Worm (Caenorhabditis elegans) whole organism, young adult: ENCODE results near the gene Y43F8B.3.

Source experiments
- F23B12.7 ChIP-seq: sonication (generic microtip); optimal IDR thresholded peaks from 2 replicates; lab custom pipeline; 2017; ENCODE audit warnings: missing genetic modification characterization, mild to moderate bottlenecking, missing compliant biosample characterization, antibody characterized with exemption, moderate library complexity; ENCODE audit not compliant: insufficient read depth
- fkh-3 ChIP-seq: sonication (generic microtip); optimal IDR thresholded peaks from 2 replicates; lab custom pipeline; 2016; ENCODE audit warnings: mild to moderate bottlenecking, missing genetic modification characterization, missing compliant biosample characterization
- hlh-26 ChIP-seq: fragments of 200-800 bp; sonication (Bioruptor generic); conservative IDR thresholded peaks from 2 replicates; pipeline ENCODE4 v1.3.6; 2022; ENCODE audit warnings: missing genetic modification reagents, missing genetic modification characterization, missing compliant biosample characterization
- rec-8 ChIP-seq, 2 experiments: sonication (generic microtip); optimal IDR thresholded peaks; 2 replicates each; lab custom pipeline; 2016; ENCODE audit warnings: mild to moderate bottlenecking in 2 of 2, missing genetic modification characterization in 2 of 2, missing genetic modification reagents in 2 of 2, missing genotype in 2 of 2, missing biosample characterization in 1 of 2, missing compliant biosample characterization in 1 of 2, moderate library complexity in 1 of 2
- tbx-9 ChIP-seq: sonication (generic microtip); optimal IDR thresholded peaks from 2 replicates; lab custom pipeline; 2016; ENCODE audit warnings: borderline replicate concordance, missing genetic modification characterization, inconsistent platforms, missing compliant biosample characterization
- unc-130 ChIP-seq: sonication (generic microtip); optimal IDR thresholded peaks from 2 replicates; lab custom pipeline; 2016; ENCODE audit warnings: missing genetic modification reagents, missing genetic modification characterization, missing compliant biosample characterization

DNA sequence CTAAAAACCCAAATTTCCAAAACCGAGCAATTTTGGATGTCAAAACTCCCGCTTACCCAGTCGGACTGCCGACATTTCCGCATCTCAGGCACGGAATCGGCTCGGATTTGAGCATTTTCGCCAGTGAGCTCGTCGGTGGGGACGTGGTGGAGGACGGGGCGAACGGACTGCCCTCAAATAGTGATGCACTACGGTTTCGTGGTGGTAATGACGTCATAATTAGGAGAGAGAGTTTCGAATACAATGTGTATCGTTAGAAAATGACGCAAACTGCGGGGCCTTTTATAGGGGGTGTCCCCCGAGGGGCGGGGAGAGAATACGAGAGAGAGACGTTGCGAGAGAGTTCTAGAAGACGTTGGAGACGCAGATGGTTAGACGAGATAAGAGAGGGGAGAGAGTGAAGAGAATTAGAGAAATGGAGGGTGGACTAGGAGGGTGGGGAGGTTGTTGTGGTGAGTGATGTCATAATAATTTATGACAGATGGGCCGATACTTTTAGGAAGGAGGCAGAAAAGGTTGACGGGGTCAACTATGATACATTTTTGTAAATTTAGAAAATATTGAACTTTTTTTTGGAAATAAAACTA lies 19.7 kb downstream of the Y43F8B.3 start:
- TF ChIP-seq tbx-9 (tag; lab: Kevin White, UChicago) = no peak
- TF ChIP-seq fkh-3 = peak; percentile 41
- TF ChIP-seq unc-130 (GFP tag; lab: Kevin White, UChicago) = no peak
- 0 out of 2 replicates have a peak, but pooled peaks have one; percentile 66 for TF ChIP-seq hlh-26 (GFP tag; lab: Robert Waterston, UW)
- no peak for TF ChIP-seq rec-8 (tag; optimal IDR thresholded peaks at IDR 0.05; lab: Kevin White, UChicago)
- TF ChIP-seq F23B12.7 (tag; lab: Kevin White, UChicago) = no peak
